Worm (Caenorhabditis elegans): ENCODE data around the gene Y17G7B.20.

The Y17G7B.20 gene

ce11 chrII:11958793-11959574, 20.7 kb downstream of the Y17G7B.20 start (continued):
- TF ChIP-seq zfp-2 (tag; optimal IDR thresholded peaks at IDR 0.05) (no peak), arid-1 (GFP tag; conservative IDR thresholded peaks at IDR 0.05) (0 out of 2 replicates have a peak, but pooled peaks have one; percentile 34), F10B5.3 (tag; optimal IDR thresholded peaks at IDR 0.05) (no peak), tra-1 (GFP tag; IDR thresholded peaks at IDR 0.05) (no peak), ctbp-1 (GFP tag; IDR thresholded peaks at IDR 0.05) (no peak), mxl-2 (GFP tag; conservative IDR thresholded peaks at IDR 0.05) (no peak), Y5F2A.4 (GFP tag; optimal IDR thresholded peaks at IDR 0.05) (no peak), ceh-32 (tag; optimal IDR thresholded peaks at IDR 0.05; ENCODE audit: poor library complexity) (no peak), dmd-8 (GFP tag; IDR thresholded peaks at IDR 0.05) (no peak), zag-1 (tag; optimal IDR thresholded peaks at IDR 0.05) (no peak), lin-15B (tag; optimal IDR thresholded peaks at IDR 0.05) (no peak), tag-97 (GFP tag; IDR thresholded peaks at IDR 0.05) (no peak), mxl-3 (GFP tag; optimal IDR thresholded peaks at IDR 0.05) (no peak), hlh-11 (tag; optimal IDR thresholded peaks at IDR 0.05) (peak; percentile 63), nhr-102 (tag; optimal IDR thresholded peaks at IDR 0.05) (no peak), F49E8.2 (tag; optimal IDR thresholded peaks at IDR 0.05; ENCODE audit: borderline replicate concordance) (no peak), lsy-2 (tag; optimal IDR thresholded peaks at IDR 0.05) (peak in 1 of 2 experiments; percentile 53), F37D6.2 (tag; optimal IDR thresholded peaks at IDR 0.05) (no peak), unc-130 (GFP tag; optimal IDR thresholded peaks at IDR 0.05) (peak; percentile 12), duxl-1 (tag; optimal IDR thresholded peaks at IDR 0.05; ENCODE audit: poor library complexity) (no peak), daf-12 (tag; optimal IDR thresholded peaks at IDR 0.05) (no peak), nhr-48 (tag; optimal IDR thresholded peaks at IDR 0.05) (no peak)

- no peak for TF ChIP-seq ces-1 (GFP tag; optimal IDR thresholded peaks at IDR 0.05)
These were observed 24.8 kb downstream of the Y17G7B.20 start for ce11 chrII:11954811-11955210.

- TF ChIP-seq rbr-2 (tag; optimal IDR thresholded peaks at IDR 0.05) (no peak), nhr-41 (GFP tag; IDR thresholded peaks at IDR 0.05) (no peak), nhr-111 (GFP tag; optimal IDR thresholded peaks at IDR 0.05) (no peak), ama-1 (optimal IDR thresholded peaks at IDR 0.05) (no peak), nhr-76 (tag; optimal IDR thresholded peaks at IDR 0.05) (no peak), Y5F2A.4 (GFP tag; optimal IDR thresholded peaks at IDR 0.05) (no peak)
These were observed 25.4 kb downstream of the Y17G7B.20 start, which contains the start of gene W03C9.6 for ce11 chrII:11954208-11954607. TSS of gene W03C9.6 (plus strand) at chrII:11954508.

ce11 chrII:11952963-11953362, 26.7 kb downstream of the Y17G7B.20 start:
- TF ChIP-seq vab-7 (GFP tag; IDR thresholded peaks at IDR 0.05): no peak
- no peak for TF ChIP-seq lin-39 (tag; optimal IDR thresholded peaks at IDR 0.05)
- no peak for TF ChIP-seq tra-1 (GFP tag; IDR thresholded peaks at IDR 0.05)
- no peak for TF ChIP-seq cey-2 (tag; optimal IDR thresholded peaks at IDR 0.05; ENCODE audit: borderline replicate concordance, insufficient read depth)
- TF ChIP-seq attf-4 (tag; optimal IDR thresholded peaks at IDR 0.05): no peak
- TF ChIP-seq ama-1 (optimal IDR thresholded peaks at IDR 0.05): no peak
- no peak for TF ChIP-seq ces-1 (GFP tag; optimal IDR thresholded peaks at IDR 0.05)
- no peak for TF ChIP-seq daf-16 (GFP tag; optimal IDR thresholded peaks at IDR 0.05)
- TF ChIP-seq daf-16 (tag; optimal IDR thresholded peaks at IDR 0.05): no peak
- TF ChIP-seq hmg-1.1 (GFP tag; IDR thresholded peaks at IDR 0.05): no peak
- TF ChIP-seq hif-1 (tag; optimal IDR thresholded peaks at IDR 0.05): no peak
- no peak for TF ChIP-seq F37D6.2 (tag; optimal IDR thresholded peaks at IDR 0.05)
- no peak for TF ChIP-seq sdz-12 (GFP tag; optimal IDR thresholded peaks at IDR 0.05)
- TF ChIP-seq spr-1 (tag; optimal IDR thresholded peaks at IDR 0.05): no peak
- no peak for TF ChIP-seq hlh-11 (tag; optimal IDR thresholded peaks at IDR 0.05)
- TF ChIP-seq nhr-237 (tag; optimal IDR thresholded peaks at IDR 0.05): no peak
- no peak for TF ChIP-seq php-3 (GFP tag; IDR thresholded peaks at IDR 0.05)
- TF ChIP-seq mdt-29 (GFP tag; IDR thresholded peaks at IDR 0.05): no peak

All from whole organism, L4 larva.